Comparison of ENCODE assay signal across 4 fruit fly cellular contexts in the genomic region with DNA sequence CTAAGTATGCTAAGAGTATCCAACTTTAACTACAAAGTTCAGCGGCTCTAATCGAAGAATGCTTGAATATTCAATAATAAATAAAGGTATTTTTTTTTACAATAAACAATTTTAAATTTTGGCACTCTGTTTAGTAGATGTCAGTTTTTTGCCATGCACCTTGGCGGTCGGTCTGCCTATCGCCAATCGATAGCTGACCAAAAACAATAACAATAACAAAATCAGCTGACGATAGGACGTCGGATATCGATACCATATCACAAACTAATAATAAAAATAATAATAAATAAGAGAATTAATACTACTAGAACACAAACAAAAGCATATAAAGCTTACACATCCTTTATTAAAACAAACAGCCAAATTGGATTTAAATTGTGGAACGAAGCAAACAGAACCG.
TF ChIP-seq lines count a peak whose summit lies in the region.

A gene (plus strand): TSS at position 241 of the 400 bp plus-strand sequence.

- no peak for TF ChIP-seq CTCF in whole organism, embryonic (GFP tag; optimal IDR thresholded peaks at IDR 0.05; lab: Kevin White, UChicago)

TF ChIP-seq in whole organism, adult, 20 proteins besides CTCF, POLR2A, EP300 and RAD21:
- TF ChIP-seq pad (GFP tag; optimal IDR thresholded peaks at IDR 0.05; lab: Kevin White, UChicago), result no peak
- TF ChIP-seq CG33017 (tag; optimal IDR thresholded peaks at IDR 0.05; lab: Kevin White, UChicago), result no peak
- TF ChIP-seq CG11617 (GFP tag; optimal IDR thresholded peaks at IDR 0.05; lab: Kevin White, UChicago), result no peak
- no peak for TF ChIP-seq cnc (optimal IDR thresholded peaks at IDR 0.05; lab: Kevin White, UChicago)
- TF ChIP-seq Clk (GFP tag; optimal IDR thresholded peaks at IDR 0.05; lab: Kevin White, UChicago), result no peak
- no peak for TF ChIP-seq cic (GFP tag; optimal IDR thresholded peaks at IDR 0.05; lab: Kevin White, UChicago)
- peak; percentile 39 for TF ChIP-seq bab1 (GFP tag; optimal IDR thresholded peaks at IDR 0.05; lab: Kevin White, UChicago)
- TF ChIP-seq ovo (GFP tag; optimal IDR thresholded peaks at IDR 0.05; lab: Kevin White, UChicago), result no peak
- TF ChIP-seq CG14711 (tag; optimal IDR thresholded peaks at IDR 0.05; lab: Kevin White, UChicago), result peak; percentile 15
- TF ChIP-seq Mnt (GFP tag; optimal IDR thresholded peaks at IDR 0.05; lab: Kevin White, UChicago), result no peak
- TF ChIP-seq Hr96 (GFP tag; optimal IDR thresholded peaks at IDR 0.05; lab: Kevin White, UChicago), result no peak
- TF ChIP-seq kay (GFP tag; lab: Kevin White, UChicago; ENCODE audit: borderline replicate concordance), result peak; percentile 57
- TF ChIP-seq toe (GFP tag; optimal IDR thresholded peaks at IDR 0.05; lab: Kevin White, UChicago), result no peak
- TF ChIP-seq CG7045 (GFP tag; optimal IDR thresholded peaks at IDR 0.05; lab: Kevin White, UChicago), result no peak
- TF ChIP-seq tj (GFP tag; optimal IDR thresholded peaks at IDR 0.05; lab: Kevin White, UChicago), result no peak
- no peak for TF ChIP-seq Crg-1 (GFP tag; optimal IDR thresholded peaks at IDR 0.05; lab: Kevin White, UChicago)
- no peak for TF ChIP-seq CG12768 (GFP tag; optimal IDR thresholded peaks at IDR 0.05; lab: Kevin White, UChicago)
- TF ChIP-seq CG5204 (GFP tag; optimal IDR thresholded peaks at IDR 0.05; lab: Kevin White, UChicago), result no peak
- TF ChIP-seq CG7101 (tag; optimal IDR thresholded peaks at IDR 0.05; lab: Kevin White, UChicago), result no peak
- TF ChIP-seq CG1620 (GFP tag; optimal IDR thresholded peaks at IDR 0.05; lab: Kevin White, UChicago), result no peak

TF ChIP-seq in whole organism, embryonic, 481 proteins besides CTCF, POLR2A, EP300 and RAD21 (continues in another document):
- no peak for TF ChIP-seq CG1832 (GFP tag; optimal IDR thresholded peaks at IDR 0.05; lab: Kevin White, UChicago)
- peak; percentile 14; the same call in 1 of the 3 replicates for TF ChIP-seq row (GFP tag; IDR thresholded peaks at IDR 0.05; lab: Robert Waterston, UW)
- TF ChIP-seq danr (GFP tag; IDR thresholded peaks at IDR 0.05; lab: Robert Waterston, UW), result no peak
- TF ChIP-seq HLH4C (GFP tag; IDR thresholded peaks at IDR 0.05; lab: Robert Waterston, UW; ENCODE audit: partially characterized antibody), result peak; percentile 96
- no peak for TF ChIP-seq Chrac-16 (GFP tag; optimal IDR thresholded peaks at IDR 0.05; lab: Kevin White, UChicago)
- TF ChIP-seq Trl (optimal IDR thresholded peaks at IDR 0.05; lab: Kevin White, UChicago), result no peak
- TF ChIP-seq Trl (GFP tag; optimal IDR thresholded peaks at IDR 0.05; lab: Kevin White, UChicago), result no peak
- peak; percentile 37 for TF ChIP-seq Xbp1 (GFP tag; optimal IDR thresholded peaks at IDR 0.05; lab: Kevin White, UChicago)
- peak; percentile 29 for TF ChIP-seq Sry-δ (GFP tag; optimal IDR thresholded peaks at IDR 0.05; lab: Kevin White, UChicago)
- TF ChIP-seq CG6175 (GFP tag; IDR thresholded peaks at IDR 0.05; lab: Robert Waterston, UW), result no peak
- TF ChIP-seq chinmo (GFP tag; IDR thresholded peaks at IDR 0.05; lab: Robert Waterston, UW; ENCODE audit: partially characterized antibody), result 0 out of 4 replicates have a peak, but pooled peaks have one; percentile 58
- TF ChIP-seq Stat92E (GFP tag; optimal IDR thresholded peaks at IDR 0.05; lab: Kevin White, UChicago), result no peak
- TF ChIP-seq CG16815 (GFP tag; optimal IDR thresholded peaks at IDR 0.05; lab: Kevin White, UChicago), result no peak
- TF ChIP-seq pan (optimal IDR thresholded peaks at IDR 0.05; lab: Kevin White, UChicago), result no peak
- no peak for TF ChIP-seq pan (GFP tag; optimal IDR thresholded peaks at IDR 0.05 in 1 of 2, IDR thresholded peaks at IDR 0.05 in 1 of 2)
- no peak for TF ChIP-seq CG17568 (GFP tag; optimal IDR thresholded peaks at IDR 0.05; lab: Kevin White, UChicago)
- TF ChIP-seq CG10321 (GFP tag; IDR thresholded peaks at IDR 0.05; lab: Robert Waterston, UW), result no peak
- peak; percentile 65 for TF ChIP-seq CG15514 (GFP tag; optimal IDR thresholded peaks at IDR 0.05; lab: Kevin White, UChicago)
- TF ChIP-seq Ravus (GFP tag; IDR thresholded peaks at IDR 0.05; lab: Robert Waterston, UW), result no peak
- TF ChIP-seq HmgZ (tag; optimal IDR thresholded peaks at IDR 0.05; lab: Kevin White, UChicago), result peak; percentile 33
- no peak for TF ChIP-seq sd (tag; optimal IDR thresholded peaks at IDR 0.05; lab: Kevin White, UChicago)
- no peak for TF ChIP-seq CoRest (tag; optimal IDR thresholded peaks at IDR 0.05; lab: Kevin White, UChicago)
- TF ChIP-seq YL-1 (GFP tag; optimal IDR thresholded peaks at IDR 0.05; lab: Kevin White, UChicago), result peak; percentile 39

TF ChIP-seq in whole organism, prepupa, 60 proteins besides CTCF, POLR2A, EP300 and RAD21:
- TF ChIP-seq Eip78C (GFP tag; lab: Kevin White, UChicago) (peak; percentile 22), net (GFP tag; optimal IDR thresholded peaks at IDR 0.05; lab: Kevin White, UChicago) (no peak)

TF ChIP-seq in whole organism, wandering third instar larva, 38 proteins besides CTCF, POLR2A, EP300 and RAD21:
- TF ChIP-seq sage (GFP tag; optimal IDR thresholded peaks at IDR 0.05; lab: Kevin White, UChicago) (peak; percentile 24), Dif (GFP tag; optimal IDR thresholded peaks at IDR 0.05; lab: Kevin White, UChicago; ENCODE audit: partially characterized antibody) (peak; percentile 47), Vsx2 (GFP tag; optimal IDR thresholded peaks at IDR 0.05; lab: Kevin White, UChicago; ENCODE audit: partially characterized antibody) (no peak), Rel (GFP tag; optimal IDR thresholded peaks at IDR 0.05; lab: Kevin White, UChicago) (no peak), Rel (tag; optimal IDR thresholded peaks at IDR 0.05; lab: Kevin White, UChicago) (no peak), Jra (GFP tag; optimal IDR thresholded peaks at IDR 0.05; lab: Kevin White, UChicago) (no peak), rgr (GFP tag; optimal IDR thresholded peaks at IDR 0.05; lab: Kevin White, UChicago) (no peak)
